Fruit fly (Drosophila melanogaster): ENCODE measurements around the gene CG34175.

CG34175 gene

dm6 chr2L:3376684-3377086, 21.1 kb upstream of the CG34175 start, which contains the start of the genes CG9662 and Ptpa (continued):
- TF ChIP-seq CG14014 (GFP tag; IDR thresholded peaks at IDR 0.05), result peak; percentile 84
- peak; percentile 72 for TF ChIP-seq NFAT (GFP tag; IDR thresholded peaks at IDR 0.05)
- peak; percentile 65 for TF ChIP-seq ERR (GFP tag; optimal IDR thresholded peaks at IDR 0.05)
- TF ChIP-seq gce (GFP tag; IDR thresholded peaks at IDR 0.05), result no peak
- peak; percentile 61 for TF ChIP-seq Ravus (GFP tag; IDR thresholded peaks at IDR 0.05)
- TF ChIP-seq CG11398 (GFP tag; optimal IDR thresholded peaks at IDR 0.05), result peak; percentile 60
- TF ChIP-seq CG17568 (GFP tag; optimal IDR thresholded peaks at IDR 0.05), result no peak
- peak; percentile 88 for TF ChIP-seq Hr3 (GFP tag; optimal IDR thresholded peaks at IDR 0.05)
- peak; percentile 55 for TF ChIP-seq E2f1 (GFP tag; IDR thresholded peaks at IDR 0.05)
- no peak for TF ChIP-seq Asciz (GFP tag; optimal IDR thresholded peaks at IDR 0.05)
- TF ChIP-seq zen (tag; optimal IDR thresholded peaks at IDR 0.05), result peak; percentile 84
- TF ChIP-seq onecut (GFP tag; IDR thresholded peaks at IDR 0.05), result no peak; the same call in 1 of the 2 replicates
- TF ChIP-seq ab (GFP tag; optimal IDR thresholded peaks at IDR 0.05), result peak; percentile 59
- peak; percentile 35 for TF ChIP-seq MESR4 (GFP tag; optimal IDR thresholded peaks at IDR 0.05)
- TF ChIP-seq dmrt11E (tag; optimal IDR thresholded peaks at IDR 0.05), result peak; percentile 78
- TF ChIP-seq br (optimal IDR thresholded peaks at IDR 0.05), result no peak
- TF ChIP-seq CG11247 (GFP tag; IDR thresholded peaks at IDR 0.05), result peak; percentile 64
- peak; percentile 65 for TF ChIP-seq luna (GFP tag; optimal IDR thresholded peaks at IDR 0.05)
- TF ChIP-seq Dref (GFP tag; IDR thresholded peaks at IDR 0.05), result peak; percentile 36; the same call in 1 of the 2 replicates
- peak; percentile 72 for TF ChIP-seq Rx (GFP tag; IDR thresholded peaks at IDR 0.05)
- peak; percentile 85 for TF ChIP-seq CG12659 (GFP tag; optimal IDR thresholded peaks at IDR 0.05)
- peak; percentile 88 for TF ChIP-seq CG14860 (GFP tag; IDR thresholded peaks at IDR 0.05; ENCODE audit: partially characterized antibody)
- peak; percentile 65 for TF ChIP-seq Six4 (GFP tag; optimal IDR thresholded peaks at IDR 0.05)
- peak; percentile 85 for TF ChIP-seq esg (GFP tag; conservative IDR thresholded peaks at IDR 0.05)
- peak; percentile 32 for TF ChIP-seq CG6654 (GFP tag; optimal IDR thresholded peaks at IDR 0.05)
- peak; percentile 94 for TF ChIP-seq CG17802 (tag; optimal IDR thresholded peaks at IDR 0.05)
- TF ChIP-seq CG12104 (GFP tag; optimal IDR thresholded peaks at IDR 0.05), result peak; percentile 48
- peak; percentile 96 for TF ChIP-seq Scr (GFP tag; IDR thresholded peaks at IDR 0.05; ENCODE audit: partially characterized antibody)
- TF ChIP-seq hb (GFP tag; IDR thresholded peaks at IDR 0.05; ENCODE audit: partially characterized antibody), result peak; percentile 88
- TF ChIP-seq CG17359 (tag; optimal IDR thresholded peaks at IDR 0.05), result peak; percentile 66
- TF ChIP-seq CG7357 (GFP tag; IDR thresholded peaks at IDR 0.05), result peak; percentile 100
- peak; percentile 73 for TF ChIP-seq cato (GFP tag; optimal IDR thresholded peaks at IDR 0.05; ENCODE audit: borderline replicate concordance)
- TF ChIP-seq disco-r (GFP tag; optimal IDR thresholded peaks at IDR 0.05), result peak; percentile 49
- TF ChIP-seq gsb (GFP tag; IDR thresholded peaks at IDR 0.05), result peak; percentile 11; the same call in 1 of the 2 replicates
- no peak for TF ChIP-seq CrebB (tag; optimal IDR thresholded peaks at IDR 0.05)
- peak; percentile 66 for TF ChIP-seq CG4360 (GFP tag; IDR thresholded peaks at IDR 0.05)
- peak; percentile 21 for TF ChIP-seq cwo (GFP tag; optimal IDR thresholded peaks at IDR 0.05)
- TF ChIP-seq CG9876 (GFP tag; optimal IDR thresholded peaks at IDR 0.05), result peak; percentile 76
- TF ChIP-seq CG30403 (GFP tag; optimal IDR thresholded peaks at IDR 0.05), result peak; percentile 91
- no peak for TF ChIP-seq hth (optimal IDR thresholded peaks at IDR 0.05)
- TF ChIP-seq ham (GFP tag; IDR thresholded peaks at IDR 0.05), result peak; percentile 64; the same call in 1 of the 2 replicates
- TF ChIP-seq Hsf (GFP tag; optimal IDR thresholded peaks at IDR 0.05), result peak; percentile 91
- TF ChIP-seq CG1603 (tag; optimal IDR thresholded peaks at IDR 0.05), result peak; percentile 89
- TF ChIP-seq Med (GFP tag), result peak; percentile 98
- TF ChIP-seq Lhr (GFP tag; optimal IDR thresholded peaks at IDR 0.05), result peak; percentile 78
- TF ChIP-seq Gsc (GFP tag; IDR thresholded peaks at IDR 0.05), result peak; percentile 60
- peak; percentile 84 for TF ChIP-seq bbx (GFP tag; IDR thresholded peaks at IDR 0.05; ENCODE audit: partially characterized antibody)
- TF ChIP-seq kni (GFP tag; optimal IDR thresholded peaks at IDR 0.05), result no peak
- peak; percentile 76 for TF ChIP-seq CG42726 (GFP tag; IDR thresholded peaks at IDR 0.05; ENCODE audit: partially characterized antibody)
- peak; percentile 64 for TF ChIP-seq CG4730 (GFP tag; IDR thresholded peaks at IDR 0.05)
- TF ChIP-seq Oaz (GFP tag; IDR thresholded peaks at IDR 0.05), result peak; percentile 61
